Worm (Caenorhabditis elegans): ENCODE data around the gene F59B10.2.
"Not testable (repeated sequence)": the region's sequence is repeated elsewhere in the genome, so short reads cannot be mapped to it uniquely, and the experiment has no call there.

F59B10.2 gene

DNA sequence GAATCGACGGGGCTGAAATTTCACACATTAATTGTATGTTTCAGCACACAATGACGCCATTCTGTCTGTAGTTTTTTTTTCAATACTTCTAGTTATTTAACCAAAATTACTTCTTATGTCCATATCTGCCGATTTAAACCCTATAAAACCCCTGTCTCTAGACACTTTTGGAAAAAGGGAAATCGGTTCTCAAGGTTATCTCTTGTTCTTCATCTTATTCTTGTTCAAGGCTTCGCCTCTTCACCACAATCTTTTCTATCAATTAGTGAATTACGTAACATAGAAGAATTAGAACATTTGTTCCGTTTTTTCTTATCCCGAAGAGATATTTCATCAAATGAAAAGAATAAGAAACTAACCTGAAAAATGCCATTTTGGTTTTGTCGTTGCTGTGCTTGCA, 9.0 kb downstream of the F59B10.2 start:
- TF ChIP-seq ham-2 (GFP tag; optimal IDR thresholded peaks at IDR 0.05) = no peak
- TF ChIP-seq nhr-237 (tag; optimal IDR thresholded peaks at IDR 0.05) = no peak
- no peak for TF ChIP-seq ceh-83 (GFP tag; optimal IDR thresholded peaks at IDR 0.05)
- no peak for TF ChIP-seq lin-32 (GFP tag; optimal IDR thresholded peaks at IDR 0.05)
- no peak for TF ChIP-seq ces-1 (GFP tag; optimal IDR thresholded peaks at IDR 0.05)

ce11 chrII:10495912-10496311, 13.7 kb downstream of the F59B10.2 start, which contains the start of gene ZK666.12:
Gene ZK666.12, plus strand, starts transcription at chrII:10496212.
- no peak for TF ChIP-seq hlh-1 (tag; optimal IDR thresholded peaks at IDR 0.05)
- TF ChIP-seq sem-2 (GFP tag; optimal IDR thresholded peaks at IDR 0.05) = no peak
- no peak for TF ChIP-seq flh-1 (GFP tag; optimal IDR thresholded peaks at IDR 0.05)
- TF ChIP-seq snpc-4 (tag; optimal IDR thresholded peaks at IDR 0.05) = no peak
- no peak for TF ChIP-seq ztf-11 (tag; optimal IDR thresholded peaks at IDR 0.05)
- TF ChIP-seq unc-120 (tag; optimal IDR thresholded peaks at IDR 0.05; ENCODE audit: poor library complexity, severe bottlenecking) = no peak
- no peak for TF ChIP-seq blmp-1 (tag; optimal IDR thresholded peaks at IDR 0.05)
- TF ChIP-seq unc-62 (GFP tag; optimal IDR thresholded peaks at IDR 0.05) = no peak
- no peak for TF ChIP-seq ceh-43 (GFP tag; optimal IDR thresholded peaks at IDR 0.05)
- TF ChIP-seq unc-39 (tag; optimal IDR thresholded peaks at IDR 0.05) = no peak

DNA sequence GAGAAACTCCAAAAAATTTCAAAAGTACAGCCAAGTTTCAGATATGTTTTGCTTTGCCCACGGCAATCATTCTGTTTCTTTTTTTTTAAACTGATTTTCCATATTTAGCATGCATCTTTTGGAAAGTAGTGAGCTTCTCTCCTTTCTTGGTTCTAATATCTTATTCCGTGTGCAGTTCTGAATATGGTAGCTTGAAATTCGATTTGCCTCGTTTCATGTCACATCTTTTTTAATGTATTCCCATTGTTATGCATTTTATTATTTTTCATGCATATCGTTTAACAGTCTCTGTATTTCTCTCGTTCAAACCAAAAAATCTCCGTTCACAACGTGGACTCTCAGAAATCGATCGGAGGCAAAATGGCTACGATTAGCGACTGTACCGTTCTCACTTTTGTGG, 15.2 kb downstream of the F59B10.2 start, which contains the start of gene ZK666.14:
TSS of gene ZK666.14 (plus strand) at position 301 of the 400 bp plus-strand sequence.
- TF ChIP-seq ces-1 (GFP tag; optimal IDR thresholded peaks at IDR 0.05) = no peak
- no peak for TF ChIP-seq lin-32 (GFP tag; optimal IDR thresholded peaks at IDR 0.05)

ce11 chrII:10493034-10493433, 16.6 kb downstream of the F59B10.2 start, which contains the start of gene ZK666.8:
Gene ZK666.8, minus strand, starts transcription at chrII:10493134.
- TF ChIP-seq lin-13 (tag; optimal IDR thresholded peaks at IDR 0.05); ceh-83 (GFP tag; optimal IDR thresholded peaks at IDR 0.05); blmp-1 (tag; optimal IDR thresholded peaks at IDR 0.05): not testable (repeated sequence)

DNA sequence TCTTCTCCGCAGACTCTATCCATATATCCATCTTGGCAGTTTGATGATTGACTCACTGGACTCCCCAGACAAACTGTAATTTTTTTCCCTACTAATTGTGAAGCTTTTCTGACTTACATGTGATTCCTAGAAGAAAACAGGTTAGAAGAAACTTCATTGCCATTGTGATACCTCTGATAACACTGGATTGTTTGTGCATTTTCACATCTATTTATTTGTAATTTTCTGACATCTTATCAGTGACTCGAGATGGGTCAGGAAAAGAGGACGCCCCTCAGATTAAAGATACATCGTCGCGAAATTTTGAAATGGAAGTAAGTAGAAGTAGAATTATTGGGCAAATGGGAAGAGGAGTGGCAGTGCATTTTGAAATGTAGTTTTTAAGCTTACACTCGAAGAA, 19.3 kb downstream of the F59B10.2 start, which contains the start of gene clec-61:
TSS of gene clec-61 (minus strand) at position 209 of the 400 bp plus-strand sequence.
- TF ChIP-seq nhr-76 (tag; optimal IDR thresholded peaks at IDR 0.05) (no peak), ceh-39 (tag; optimal IDR thresholded peaks at IDR 0.05) (no peak), elt-1 (tag; optimal IDR thresholded peaks at IDR 0.05; ENCODE audit: borderline replicate concordance, insufficient read depth) (no peak), nhr-237 (tag; optimal IDR thresholded peaks at IDR 0.05) (no peak), mep-1 (tag; optimal IDR thresholded peaks at IDR 0.05) (no peak), bed-3 (GFP tag; optimal IDR thresholded peaks at IDR 0.05) (no peak), lin-13 (tag; optimal IDR thresholded peaks at IDR 0.05) (no peak), ceh-83 (GFP tag; optimal IDR thresholded peaks at IDR 0.05) (no peak), ceh-43 (GFP tag; optimal IDR thresholded peaks at IDR 0.05) (no peak)

DNA sequence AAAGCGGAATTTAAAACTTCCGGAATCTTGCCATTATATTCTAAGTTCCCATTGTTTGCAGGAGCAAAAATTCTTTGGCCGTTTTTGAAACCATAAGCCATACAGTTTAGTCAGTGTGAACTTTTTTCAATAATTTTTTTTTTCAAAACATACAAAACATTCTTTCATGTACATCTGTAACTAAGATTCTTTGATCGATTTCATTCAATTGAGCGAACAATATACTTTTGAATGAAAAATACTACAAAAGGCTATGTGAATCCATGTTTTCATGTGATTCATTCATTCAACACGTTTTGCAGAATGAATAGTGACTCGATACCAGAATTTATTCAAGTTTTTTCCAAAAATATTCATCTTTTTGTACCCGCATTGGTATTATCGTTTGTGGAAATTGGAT, 22.9 kb downstream of the F59B10.2 start, which contains the start of gene ZK666.15:
TSS of gene ZK666.15 (plus strand) at position 301 of the 400 bp plus-strand sequence.
- no peak for TF ChIP-seq lin-32 (GFP tag; optimal IDR thresholded peaks at IDR 0.05)
- TF ChIP-seq mep-1 (tag; optimal IDR thresholded peaks at IDR 0.05) = no peak
- TF ChIP-seq pha-4 (tag; optimal IDR thresholded peaks at IDR 0.05) = no peak
- no peak for TF ChIP-seq sptf-1 (tag; optimal IDR thresholded peaks at IDR 0.05)
- no peak for TF ChIP-seq M03D4.4 (tag; optimal IDR thresholded peaks at IDR 0.05)
- no peak for TF ChIP-seq bed-3 (GFP tag; optimal IDR thresholded peaks at IDR 0.05)
- TF ChIP-seq ham-2 (GFP tag; optimal IDR thresholded peaks at IDR 0.05) = no peak

ce11 chrII:10485640-10486039, 24.0 kb downstream of the F59B10.2 start:
- TF ChIP-seq M03D4.4 (tag; optimal IDR thresholded peaks at IDR 0.05) (no peak), ceh-43 (GFP tag; optimal IDR thresholded peaks at IDR 0.05) (no peak), snpc-4 (tag; optimal IDR thresholded peaks at IDR 0.05) (no peak), hlh-1 (tag; optimal IDR thresholded peaks at IDR 0.05) (no peak), unc-39 (tag; optimal IDR thresholded peaks at IDR 0.05) (no peak), nhr-2 (tag; optimal IDR thresholded peaks at IDR 0.05) (no peak), sptf-1 (tag; optimal IDR thresholded peaks at IDR 0.05) (no peak), unc-120 (tag; optimal IDR thresholded peaks at IDR 0.05; ENCODE audit: poor library complexity, severe bottlenecking) (no peak), bed-3 (GFP tag; optimal IDR thresholded peaks at IDR 0.05) (no peak), nhr-12 (tag; optimal IDR thresholded peaks at IDR 0.05) (no peak), elt-1 (tag; optimal IDR thresholded peaks at IDR 0.05; ENCODE audit: borderline replicate concordance, insufficient read depth) (no peak), nhr-237 (tag; optimal IDR thresholded peaks at IDR 0.05) (no peak), mab-5 (tag; optimal IDR thresholded peaks at IDR 0.05) (no peak), lin-32 (GFP tag; optimal IDR thresholded peaks at IDR 0.05) (no peak), ham-2 (GFP tag; optimal IDR thresholded peaks at IDR 0.05) (no peak), zip-8 (tag; optimal IDR thresholded peaks at IDR 0.05) (no peak), nhr-28 (tag; optimal IDR thresholded peaks at IDR 0.05) (no peak)

Data from whole organism, mixed stage, embryonic.